Worm (Caenorhabditis elegans) whole organism, young adult: Measurements from ENCODE around the gene mlc-6.

Experiments
- B0261.1 ChIP-seq: sonication (generic microtip); optimal IDR thresholded peaks from 2 replicates; lab custom pipeline; 2016; ENCODE audit warnings: mild to moderate bottlenecking, missing genetic modification characterization, moderate library complexity, missing compliant biosample characterization
- B0336.3 ChIP-seq: fragments of 200-800 bp; sonication (Bioruptor generic); IDR thresholded peaks from 2 replicates; pipeline ENCODE4 v1.3.6; 2022; ENCODE audit warnings: missing genetic modification characterization, missing compliant biosample characterization
- C06A6.2 ChIP-seq: fragments of 200-800 bp; sonication (Bioruptor generic); conservative IDR thresholded peaks from 2 replicates; pipeline ENCODE4 v1.3.6; 2022; ENCODE audit warnings: missing genetic modification characterization, missing compliant biosample characterization
- F10E7.11 ChIP-seq: sonication (generic microtip); optimal IDR thresholded peaks from 2 replicates; lab custom pipeline; 2017; ENCODE audit warnings: mild to moderate bottlenecking, missing genetic modification characterization, moderate library complexity, missing compliant biosample characterization
- F22D6.2 ChIP-seq: sonication (generic microtip); optimal IDR thresholded peaks from 2 replicates; lab custom pipeline; 2016; ENCODE audit warnings: mild to moderate bottlenecking, missing genetic modification characterization, missing compliant biosample characterization
- F37B4.10 ChIP-seq: fragments of 200-800 bp; sonication (Bioruptor generic); IDR thresholded peaks from 2 replicates; pipeline ENCODE4 v1.3.6; 2022; ENCODE audit warnings: missing genetic modification characterization, missing compliant biosample characterization
- F49E8.2 ChIP-seq: sonication (generic microtip); optimal IDR thresholded peaks from 3 replicates; lab custom pipeline; 2017; ENCODE audit warnings: missing genetic modification characterization, mild to moderate bottlenecking, missing compliant biosample characterization, antibody characterized with exemption, moderate library complexity; ENCODE audit not compliant: insufficient read depth
- F57A8.1 ChIP-seq: fragments of 200-800 bp; sonication (Bioruptor generic); optimal IDR thresholded peaks from 2 replicates; lab custom pipeline; 2018; ENCODE audit warnings: mild to moderate bottlenecking, missing genetic modification characterization, moderate library complexity, missing compliant biosample characterization
- K11D2.4 ChIP-seq: fragments of 200-800 bp; sonication (Bioruptor generic); IDR thresholded peaks from 2 replicates; pipeline ENCODE4 v1.3.6; 2022; ENCODE audit warnings: missing genetic modification reagents, missing genetic modification characterization, missing compliant biosample characterization
- Y53F4B.3 ChIP-seq: fragments of 200-800 bp; sonication (Bioruptor generic); IDR thresholded peaks from 2 replicates; pipeline ENCODE4 v1.3.6; 2022; ENCODE audit warnings: missing genetic modification reagents, missing genetic modification characterization, missing compliant biosample characterization
- Y56A3A.18 ChIP-seq: fragments of 200-800 bp; sonication (Bioruptor generic); IDR thresholded peaks from 2 replicates; pipeline ENCODE4 v1.3.6; 2022; ENCODE audit warnings: missing genetic modification reagents, missing genetic modification characterization, missing compliant biosample characterization
- Y95B8A.8 ChIP-seq: fragments of 200-800 bp; sonication (Bioruptor generic); IDR thresholded peaks from 2 replicates; pipeline ENCODE4 v1.3.6; 2022; ENCODE audit warnings: missing genetic modification reagents, missing genetic modification characterization, missing compliant biosample characterization
- ama-1 ChIP-seq, 3 experiments: fragments of 150-350 bp in 1 of 3; sonication (generic microtip) in 2 of 3; optimal IDR thresholded peaks; 2 replicates each; lab custom pipeline; 2014 to 2018; ENCODE audit warnings: missing biosample characterization in 2 of 3, missing genetic modification characterization in 2 of 3, missing genetic modification reagents in 2 of 3
- attf-5 ChIP-seq: fragments of 200-800 bp; sonication (Bioruptor generic); optimal IDR thresholded peaks from 2 replicates; lab custom pipeline; 2018; ENCODE audit warnings: mild to moderate bottlenecking, missing genetic modification characterization, missing compliant biosample characterization
- bed-1 ChIP-seq: fragments of 200-800 bp; sonication (Bioruptor generic); IDR thresholded peaks from 2 replicates; pipeline ENCODE4 v1.3.6; 2022; ENCODE audit warnings: missing genetic modification reagents, missing genetic modification characterization, missing compliant biosample characterization
- bed-2 ChIP-seq: fragments of 200-800 bp; sonication (Bioruptor generic); IDR thresholded peaks from 2 replicates; pipeline ENCODE4 v1.3.6; 2022; ENCODE audit warnings: missing genetic modification reagents, missing genetic modification characterization, missing compliant biosample characterization
- cebp-2 ChIP-seq: fragments of 200-800 bp; sonication (Bioruptor generic); IDR thresholded peaks from 2 replicates; pipeline ENCODE4 v1.3.6; 2022; ENCODE audit warnings: missing genetic modification characterization, missing compliant biosample characterization
- ceh-58 ChIP-seq: fragments of 200-800 bp; sonication (Bioruptor generic); IDR thresholded peaks from 2 replicates; pipeline ENCODE4 v1.3.6; 2022; ENCODE audit warnings: missing genetic modification characterization, missing compliant biosample characterization
- ceh-79 ChIP-seq: sonication (generic microtip); optimal IDR thresholded peaks from 2 replicates; lab custom pipeline; 2017; ENCODE audit warnings: mild to moderate bottlenecking, missing genetic modification characterization, missing compliant biosample characterization
- die-1 ChIP-seq: sonication (generic microtip); optimal IDR thresholded peaks from 2 replicates; lab custom pipeline; 2016; ENCODE audit warnings: missing genotype, mild to moderate bottlenecking, missing genetic modification characterization, missing compliant biosample characterization
- dpff-1 ChIP-seq: sonication (generic microtip); optimal IDR thresholded peaks from 2 replicates; lab custom pipeline; 2017; ENCODE audit warnings: mild to moderate bottlenecking, missing genetic modification characterization, missing compliant biosample characterization
- efl-1 ChIP-seq: fragments of 150-350 bp; optimal IDR thresholded peaks from 2 replicates; lab custom pipeline; 2014; ENCODE audit warnings: missing biosample characterization, missing genetic modification reagents, missing genetic modification characterization
- egl-18 ChIP-seq: fragments of 200-800 bp; sonication (Bioruptor generic); IDR thresholded peaks from 2 replicates; pipeline ENCODE4 v1.3.6; 2022; ENCODE audit warnings: missing genetic modification reagents, missing genetic modification characterization, missing compliant biosample characterization
- egrh-3 ChIP-seq: fragments of 200-800 bp; sonication (Bioruptor generic); IDR thresholded peaks from 2 replicates; pipeline ENCODE4 v1.3.6; 2022; ENCODE audit warnings: missing genetic modification reagents, missing genetic modification characterization, missing compliant biosample characterization
- hlh-26 ChIP-seq: fragments of 200-800 bp; sonication (Bioruptor generic); conservative IDR thresholded peaks from 2 replicates; pipeline ENCODE4 v1.3.6; 2022; ENCODE audit warnings: missing genetic modification reagents, missing genetic modification characterization, missing compliant biosample characterization
- hmg-20 ChIP-seq: fragments of 200-800 bp; sonication (Bioruptor generic); IDR thresholded peaks from 2 replicates; pipeline ENCODE4 v1.3.6; 2022; ENCODE audit warnings: missing genetic modification reagents, missing genetic modification characterization, missing compliant biosample characterization
- lag-1 ChIP-seq: fragments of 200-800 bp; sonication (Bioruptor generic); IDR thresholded peaks from 2 replicates; pipeline ENCODE4 v1.3.6; 2022; ENCODE audit warnings: missing genetic modification reagents, missing genetic modification characterization, missing compliant biosample characterization
- lin-54 ChIP-seq: fragments of 200-800 bp; sonication (Bioruptor generic); optimal IDR thresholded peaks from 2 replicates; lab custom pipeline; 2018; ENCODE audit warnings: mild to moderate bottlenecking, missing genetic modification characterization, missing compliant biosample characterization
- mes-4 ChIP-seq: sonication (generic microtip); optimal IDR thresholded peaks from 2 replicates; lab custom pipeline; 2016; ENCODE audit warnings: missing genotype, missing genetic modification characterization, missing compliant biosample characterization
- mxl-1 ChIP-seq: sonication (generic microtip); optimal IDR thresholded peaks from 2 replicates; lab custom pipeline; 2016; ENCODE audit warnings: missing genetic modification characterization, missing compliant biosample characterization
- nhr-27 ChIP-seq: fragments of 200-800 bp; sonication (Bioruptor generic); optimal IDR thresholded peaks from 2 replicates; lab custom pipeline; 2018; ENCODE audit warnings: mild to moderate bottlenecking, missing genetic modification characterization, moderate library complexity, missing compliant biosample characterization
- nhr-90 ChIP-seq: sonication (generic microtip); optimal IDR thresholded peaks from 2 replicates; lab custom pipeline; 2016; ENCODE audit warnings: missing genotype, mild to moderate bottlenecking, missing genetic modification characterization, missing compliant biosample characterization
- pbrm-1 ChIP-seq: fragments of 200-800 bp; sonication (Bioruptor generic); IDR thresholded peaks from 2 replicates; pipeline ENCODE4 v1.3.6; 2022; ENCODE audit warnings: missing genetic modification reagents, missing genetic modification characterization, missing compliant biosample characterization
- pha-4 ChIP-seq: fragments of 150-350 bp; sonication (generic microtip); optimal IDR thresholded peaks from 2 replicates; lab custom pipeline; 2014; ENCODE audit warnings: missing biosample characterization, missing genetic modification reagents, missing genetic modification characterization
- rec-8 ChIP-seq, 2 experiments: sonication (generic microtip); optimal IDR thresholded peaks; 2 replicates each; lab custom pipeline; 2016; ENCODE audit warnings: mild to moderate bottlenecking in 2 of 2, missing genetic modification characterization in 2 of 2, missing genetic modification reagents in 2 of 2, missing genotype in 2 of 2, missing biosample characterization in 1 of 2, missing compliant biosample characterization in 1 of 2, moderate library complexity in 1 of 2
- snpc-1.3 ChIP-seq: sonication (generic microtip); optimal IDR thresholded peaks from 2 replicates; lab custom pipeline; 2017; ENCODE audit warnings: missing genetic modification characterization, mild to moderate bottlenecking, missing compliant biosample characterization, antibody characterized with exemption, moderate library complexity, missing genotype, missing genetic modification reagents; ENCODE audit not compliant: insufficient read depth
- snpc-3.4 ChIP-seq: sonication (generic microtip); optimal IDR thresholded peaks from 2 replicates; lab custom pipeline; 2017; ENCODE audit warnings: missing genetic modification characterization, mild to moderate bottlenecking, missing compliant biosample characterization, antibody characterized with exemption, moderate library complexity, missing genotype, missing genetic modification reagents
- sptf-2 ChIP-seq: fragments of 200-800 bp; sonication (Bioruptor generic); optimal IDR thresholded peaks from 2 replicates; lab custom pipeline; 2018; ENCODE audit warnings: mild to moderate bottlenecking, missing genetic modification characterization, missing compliant biosample characterization
- tbp1 ChIP-seq: fragments of 200-800 bp; sonication (Bioruptor generic); optimal IDR thresholded peaks from 2 replicates; lab custom pipeline; 2018; ENCODE audit warnings: mild to moderate bottlenecking, missing genetic modification characterization, missing compliant biosample characterization
- tlf-1 ChIP-seq: fragments of 200-800 bp; sonication (Bioruptor generic); optimal IDR thresholded peaks from 2 replicates; lab custom pipeline; 2018; ENCODE audit warnings: mild to moderate bottlenecking, missing genetic modification characterization, missing compliant biosample characterization
- unc-62 ChIP-seq: fragments of 150-350 bp; optimal IDR thresholded peaks from 2 replicates; lab custom pipeline; 2014; ENCODE audit warnings: missing biosample characterization, missing genetic modification reagents, missing genetic modification characterization
- zfh-2 ChIP-seq: fragments of 200-800 bp; sonication (Bioruptor generic); conservative IDR thresholded peaks from 2 replicates; pipeline ENCODE4 v1.3.6; 2022; ENCODE audit warnings: missing genetic modification reagents, missing genetic modification characterization, missing compliant biosample characterization
- zim-3 ChIP-seq: sonication (generic microtip); optimal IDR thresholded peaks from 2 replicates; lab custom pipeline; 2017; ENCODE audit warnings: mild to moderate bottlenecking, missing genetic modification characterization, moderate library complexity, missing compliant biosample characterization
- ztf-22 ChIP-seq: fragments of 200-800 bp; sonication (Bioruptor generic); optimal IDR thresholded peaks from 2 replicates; lab custom pipeline; 2018; ENCODE audit warnings: mild to moderate bottlenecking, missing genetic modification characterization, moderate library complexity, missing compliant biosample characterization
- ztf-25 ChIP-seq: fragments of 200-800 bp; sonication (Bioruptor generic); IDR thresholded peaks from 2 replicates; pipeline ENCODE4 v1.3.6; 2022; ENCODE audit warnings: missing genetic modification reagents, missing genetic modification characterization, missing compliant biosample characterization
- ztf-28 ChIP-seq: fragments of 200-800 bp; sonication (Bioruptor generic); IDR thresholded peaks from 2 replicates; pipeline ENCODE4 v1.3.6; 2022; ENCODE audit warnings: missing genetic modification reagents, missing genetic modification characterization, missing compliant biosample characterization
- ztf-3 ChIP-seq: fragments of 200-800 bp; sonication (Bioruptor generic); optimal IDR thresholded peaks from 2 replicates; lab custom pipeline; 2018; ENCODE audit warnings: mild to moderate bottlenecking, missing genetic modification characterization, missing compliant biosample characterization
- ztf-6 ChIP-seq: fragments of 200-800 bp; sonication (Bioruptor generic); IDR thresholded peaks from 2 replicates; pipeline ENCODE4 v1.3.6; 2022; ENCODE audit warnings: missing genetic modification reagents, missing genetic modification characterization, missing compliant biosample characterization

Gene mlc-6

ce11 chrX:14228764-14229163 lies 17.7 kb downstream of the mlc-6 start (continued):
- TF ChIP-seq ztf-25 (GFP tag; lab: Robert Waterston, UW) (peak; percentile 81), F37B4.10 (GFP tag; lab: Robert Waterston, UW) (no peak), egl-18 (GFP tag; lab: Robert Waterston, UW) (no peak), ztf-28 (GFP tag; lab: Robert Waterston, UW) (no peak), ztf-6 (GFP tag; lab: Robert Waterston, UW) (no peak), F49E8.2 (tag; lab: Kevin White, UChicago) (peak; percentile 3), B0336.3 (GFP tag; lab: Robert Waterston, UW) (no peak), F10E7.11 (tag; lab: Kevin White, UChicago) (no peak), lin-54 (GFP tag; lab: Kevin White, UChicago) (no peak), ceh-58 (no peak), ztf-22 (no peak), C06A6.2 (GFP tag; lab: Robert Waterston, UW) (no peak), mes-4 (tag; lab: Kevin White, UChicago) (peak; percentile 10), tlf-1 (GFP tag; lab: Kevin White, UChicago) (no peak), hlh-26 (GFP tag; lab: Robert Waterston, UW) (no peak), K11D2.4 (GFP tag; lab: Robert Waterston, UW) (no peak), pha-4 (tag; lab: Kevin White, UChicago) (no peak), attf-5 (GFP tag; lab: Kevin White, UChicago) (no peak), nhr-90 (tag; lab: Kevin White, UChicago) (peak; percentile 88), F22D6.2 (tag; lab: Kevin White, UChicago) (no peak), egrh-3 (GFP tag; lab: Robert Waterston, UW) (no peak), efl-1 (GFP tag; lab: Kevin White, UChicago) (no peak), bed-1 (no peak), Y56A3A.18 (GFP tag; lab: Robert Waterston, UW) (peak; percentile 15; the same call in 1 of the 2 replicates), hmg-20 (no peak), nhr-27 (no peak), ama-1 (optimal IDR thresholded peaks at IDR 0.05; lab: Kevin White, UChicago) (no peak), ama-1 (GFP tag; optimal IDR thresholded peaks at IDR 0.05; lab: Kevin White, UChicago) (peak in 1 of 2 experiments; percentile 27), tbp1 (GFP tag; lab: Kevin White, UChicago) (peak; percentile 91), B0261.1 (peak; percentile 79), snpc-1.3 (peak; percentile 70), lag-1 (GFP tag; lab: Robert Waterston, UW) (no peak), ztf-3 (GFP tag; lab: Kevin White, UChicago) (no peak), Y53F4B.3 (no peak), mxl-1 (peak; percentile 40), die-1 (tag; lab: Kevin White, UChicago) (peak; percentile 84), snpc-3.4 (tag; lab: Kevin White, UChicago) (peak; percentile 77), bed-2 (no peak), zfh-2 (GFP tag; lab: Robert Waterston, UW) (no peak), ceh-79 (no peak), sptf-2 (GFP tag; lab: Kevin White, UChicago) (no peak), zim-3 (tag; lab: Kevin White, UChicago) (peak; percentile 2), pbrm-1 (GFP tag; lab: Robert Waterston, UW) (peak; percentile 61; the same call in 1 of the 2 replicates), Y95B8A.8 (GFP tag; lab: Robert Waterston, UW) (no peak), rec-8 (tag; optimal IDR thresholded peaks at IDR 0.05; lab: Kevin White, UChicago) (peak in 1 of 2 experiments; percentile 75), cebp-2 (GFP tag; lab: Robert Waterston, UW) (0 out of 2 replicates have a peak, but pooled peaks have one; percentile 16), unc-62 (GFP tag; lab: Kevin White, UChicago) (no peak), dpff-1 (tag; lab: Kevin White, UChicago) (no peak), F57A8.1 (GFP tag; lab: Kevin White, UChicago) (no peak)
